Worm (Caenorhabditis elegans) whole organism, L3 larva: Measurements from ENCODE around the gene irld-33.

Source experiments
- ama-1 ChIP-seq: fragments of 150-350 bp; optimal IDR thresholded peaks from 2 replicates; lab custom pipeline; 2018
- ceh-28 ChIP-seq: fragments of 150-350 bp; optimal IDR thresholded peaks from 2 replicates; lab custom pipeline; 2014; ENCODE audit warnings: missing biosample characterization, missing genetic modification reagents, missing genetic modification characterization
- daf-12 ChIP-seq: fragments of 150-350 bp; optimal IDR thresholded peaks from 2 replicates; lab custom pipeline; 2014; ENCODE audit warnings: missing biosample characterization, missing genetic modification reagents, missing genetic modification characterization
- fos-1 ChIP-seq: fragments of 150-350 bp; optimal IDR thresholded peaks from 2 replicates; lab custom pipeline; 2014; ENCODE audit warnings: missing biosample characterization, missing genetic modification characterization
- hmg-11 ChIP-seq: sonication (generic microtip); optimal IDR thresholded peaks from 2 replicates; lab custom pipeline; 2016; ENCODE audit warnings: missing genetic modification characterization, missing compliant biosample characterization
- lin-39 ChIP-seq: fragments of 150-350 bp; optimal IDR thresholded peaks from 2 replicates; lab custom pipeline; 2018; ENCODE audit warnings: missing biosample characterization, missing genetic modification reagents, missing genetic modification characterization
- mdl-1 ChIP-seq: fragments of 150-350 bp; optimal IDR thresholded peaks from 2 replicates; lab custom pipeline; 2014; ENCODE audit warnings: missing biosample characterization, missing genetic modification characterization
- nhr-28 ChIP-seq: fragments of 150-350 bp; optimal IDR thresholded peaks from 2 replicates; lab custom pipeline; 2014; ENCODE audit warnings: missing biosample characterization, missing genetic modification characterization
- pha-4 ChIP-seq: fragments of 150-350 bp; optimal IDR thresholded peaks from 2 replicates; lab custom pipeline; 2014; ENCODE audit warnings: missing biosample characterization, missing genetic modification reagents, missing genetic modification characterization
- skn-1 ChIP-seq: fragments of 150-350 bp; optimal IDR thresholded peaks from 2 replicates; lab custom pipeline; 2014; ENCODE audit warnings: missing biosample characterization, missing genetic modification characterization

ce11 chrII:1722394-1722793 is 16.5 kb upstream of the irld-33 start, which contains the start of the genes fbxb-5 and btb-8:
- TF ChIP-seq ceh-28 (tag; lab: Kevin White, UChicago) (no peak), ama-1 (lab: Kevin White, UChicago) (no peak), nhr-28 (tag; lab: Kevin White, UChicago) (no peak), skn-1 (no peak), hmg-11 (tag; lab: Kevin White, UChicago) (no peak), lin-39 (tag; lab: Kevin White, UChicago) (no peak), mdl-1 (tag; lab: Kevin White, UChicago) (no peak), fos-1 (tag; lab: Kevin White, UChicago) (no peak), pha-4 (tag; lab: Kevin White, UChicago) (no peak), daf-12 (no peak)
